Fruit fly (Drosophila melanogaster) whole organism, embryonic: Measurements from ENCODE around the gene Ldsdh1.

Source experiments
- Ada2b ChIP-seq: fragments of 200-800 bp; sonication (Bioruptor generic); IDR thresholded peaks from 2 replicates; pipeline ENCODE4 v1.3.6; 2022; ENCODE audit warnings: missing biosample characterization, missing genetic modification characterization
- Adf1 ChIP-seq: fragments of 200-800 bp; sonication (Bioruptor generic); IDR thresholded peaks from 2 replicates; pipeline ENCODE4 v1.3.6; 2022; ENCODE audit warnings: missing biosample characterization, missing genetic modification characterization
- Aef1 ChIP-seq: fragments of 200-800 bp; sonication (Bioruptor generic); IDR thresholded peaks from 3 replicates; pipeline ENCODE4 v1.3.6; 2022; ENCODE audit warnings: missing biosample characterization, missing genetic modification characterization
- C15 ChIP-seq: fragments of 200-800 bp; sonication (Bioruptor generic); IDR thresholded peaks from 3 replicates; pipeline ENCODE4 v1.3.6; 2022; ENCODE audit warnings: missing biosample characterization, missing genetic modification characterization
- CG10147 ChIP-seq: fragments of 200-800 bp; sonication (Bioruptor generic); optimal IDR thresholded peaks from 2 replicates; lab custom pipeline; 2019; ENCODE audit warnings: missing biosample characterization, mild to moderate bottlenecking, missing genetic modification characterization, moderate library complexity
- CG10209 ChIP-seq: fragments of 200-800 bp; sonication (Bioruptor generic); optimal IDR thresholded peaks from 3 replicates; lab custom pipeline; 2017; ENCODE audit warnings: missing biosample characterization, mild to moderate bottlenecking, missing genetic modification characterization, missing genetic modification reagents
- CG10321 ChIP-seq: fragments of 200-800 bp; sonication (Bioruptor generic); IDR thresholded peaks from 2 replicates; pipeline ENCODE4 v1.3.6; 2022; ENCODE audit warnings: missing biosample characterization, missing genetic modification characterization
- CG12155 ChIP-seq: fragments of 200-800 bp; sonication (Bioruptor generic); optimal IDR thresholded peaks from 3 replicates; lab custom pipeline; 2016; ENCODE audit warnings: missing biosample characterization, missing genetic modification characterization
- CG13287 ChIP-seq: fragments of 200-800 bp; sonication (Bioruptor generic); IDR thresholded peaks from 2 replicates; pipeline ENCODE4 v1.3.6; 2022; ENCODE audit warnings: missing biosample characterization, missing genetic modification characterization; ENCODE audit not compliant: partially characterized antibody
- CG14710 ChIP-seq: fragments of 200-800 bp; sonication (Bioruptor generic); optimal IDR thresholded peaks from 3 replicates; lab custom pipeline; 2019; ENCODE audit warnings: missing biosample characterization, mild to moderate bottlenecking, missing genetic modification characterization, moderate library complexity
- CG15011 ChIP-seq: fragments of 200-800 bp; sonication (Bioruptor generic); optimal IDR thresholded peaks from 3 replicates; lab custom pipeline; 2018; ENCODE audit warnings: missing biosample characterization, mild to moderate bottlenecking, missing genetic modification characterization
- CG15269 ChIP-seq: fragments of 200-800 bp; sonication (Bioruptor generic); optimal IDR thresholded peaks from 2 replicates; lab custom pipeline; 2018; ENCODE audit warnings: missing biosample characterization, mild to moderate bottlenecking, missing genetic modification characterization, moderate library complexity
- CG15514 ChIP-seq: fragments of 200-800 bp; sonication (Bioruptor generic); optimal IDR thresholded peaks from 3 replicates; lab custom pipeline; 2017; ENCODE audit warnings: missing biosample characterization, missing genetic modification characterization, mild to moderate bottlenecking, moderate library complexity, missing genetic modification reagents
- CG2120 ChIP-seq: fragments of 200-800 bp; sonication (Bioruptor generic); optimal IDR thresholded peaks from 3 replicates; lab custom pipeline; 2016; ENCODE audit warnings: missing biosample characterization, missing genetic modification characterization
- CG6272 ChIP-seq: fragments of 200-800 bp; sonication (Bioruptor generic); IDR thresholded peaks from 2 replicates; pipeline ENCODE4 v1.3.6; 2022; ENCODE audit warnings: missing biosample characterization, missing genetic modification characterization
- CG7745 ChIP-seq: fragments of 200-800 bp; sonication (Bioruptor generic); optimal IDR thresholded peaks from 2 replicates; lab custom pipeline; 2018; ENCODE audit warnings: missing biosample characterization, mild to moderate bottlenecking, missing genetic modification characterization, moderate library complexity
- Fer2 ChIP-seq: fragments of 200-800 bp; sonication (Bioruptor generic); optimal IDR thresholded peaks from 2 replicates; lab custom pipeline; 2018; ENCODE audit warnings: missing biosample characterization, mild to moderate bottlenecking, missing genetic modification characterization, moderate library complexity
- MBD-R2 ChIP-seq: fragments of 200-800 bp; sonication (Bioruptor generic); IDR thresholded peaks from 2 replicates; pipeline ENCODE4 v1.3.6; 2022; ENCODE audit warnings: missing biosample characterization, missing genetic modification characterization
- NFAT ChIP-seq: fragments of 200-800 bp; sonication (Bioruptor generic); IDR thresholded peaks from 2 replicates; pipeline ENCODE4 v1.3.6; 2022; ENCODE audit warnings: missing biosample characterization, missing genetic modification characterization
- Nf-YC ChIP-seq: fragments of 200-800 bp; optimal IDR thresholded peaks from 3 replicates; lab custom pipeline; 2019; ENCODE audit warnings: missing biosample characterization, mild to moderate bottlenecking, missing genetic modification characterization, moderate library complexity
- Oaz ChIP-seq: fragments of 200-800 bp; sonication (Bioruptor generic); IDR thresholded peaks from 2 replicates; pipeline ENCODE4 v1.3.6; 2022; ENCODE audit warnings: missing biosample characterization, missing genetic modification characterization
- Ptx1 ChIP-seq: fragments of 200-800 bp; sonication (Bioruptor generic); IDR thresholded peaks from 2 replicates; pipeline ENCODE4 v1.3.6; 2022; ENCODE audit warnings: missing biosample characterization, missing genetic modification characterization
- Rx ChIP-seq: fragments of 200-800 bp; sonication (Bioruptor generic); IDR thresholded peaks from 2 replicates; pipeline ENCODE4 v1.3.6; 2022; ENCODE audit warnings: missing biosample characterization, missing genetic modification characterization
- Side ChIP-seq: fragments of 200-800 bp; sonication (Bioruptor generic); optimal IDR thresholded peaks from 2 replicates; lab custom pipeline; 2016; ENCODE audit warnings: missing biosample characterization, missing genetic modification characterization
- Trl ChIP-seq, 3 experiments: fragments of >200 bp in 2 of 3; fragments of 200-800 bp in 1 of 3; sonication (Bioruptor generic) in 1 of 3; optimal IDR thresholded peaks; 2 replicates in 1 of 3; 3 replicates in 2 of 3; lab custom pipeline; 2016 to 2017; ENCODE audit warnings: missing biosample characterization in 1 of 3, missing genetic modification characterization in 1 of 3
- Xbp1 ChIP-seq: fragments of 200-800 bp; sonication (Bioruptor generic); optimal IDR thresholded peaks from 3 replicates; lab custom pipeline; 2016; ENCODE audit warnings: missing biosample characterization, mild to moderate bottlenecking, missing genetic modification characterization
- Xrp1 ChIP-seq: fragments of 200-800 bp; sonication (Bioruptor generic); IDR thresholded peaks from 2 replicates; pipeline ENCODE4 v1.3.6; 2022; ENCODE audit warnings: missing biosample characterization, missing genetic modification characterization
- bbx ChIP-seq: fragments of 200-800 bp; sonication (Bioruptor generic); IDR thresholded peaks from 2 replicates; pipeline ENCODE4 v1.3.6; 2022; ENCODE audit warnings: missing biosample characterization, missing genetic modification characterization; ENCODE audit not compliant: partially characterized antibody
- bsh ChIP-seq, 2 experiments: fragments of 200-800 bp; sonication (Bioruptor generic); optimal IDR thresholded peaks; 2 replicates each; lab custom pipeline; 2017 to 2018; ENCODE audit warnings: mild to moderate bottlenecking in 2 of 2, missing biosample characterization in 2 of 2, missing genetic modification characterization in 2 of 2, moderate library complexity in 1 of 2
- caup ChIP-seq: fragments of 200-800 bp; sonication (Bioruptor generic); optimal IDR thresholded peaks from 3 replicates; lab custom pipeline; 2017; ENCODE audit warnings: missing biosample characterization, mild to moderate bottlenecking, missing genetic modification characterization, moderate library complexity; ENCODE audit not compliant: severe bottlenecking
- cwo ChIP-seq: fragments of 200-800 bp; sonication (Bioruptor generic); optimal IDR thresholded peaks from 3 replicates; lab custom pipeline; 2017; ENCODE audit warnings: missing biosample characterization, missing genetic modification characterization, mild to moderate bottlenecking, moderate library complexity, missing genetic modification reagents
- dpn ChIP-seq, 2 experiments: fragments of 200-800 bp; sonication (Bioruptor generic); optimal IDR thresholded peaks; 3 replicates each; lab custom pipeline; 2016; ENCODE audit warnings: missing biosample characterization in 2 of 2, missing genetic modification characterization in 2 of 2
- gem ChIP-seq: fragments of 200-800 bp; sonication (Bioruptor generic); optimal IDR thresholded peaks from 2 replicates; lab custom pipeline; 2019; ENCODE audit warnings: missing biosample characterization, mild to moderate bottlenecking, missing genetic modification characterization, moderate library complexity
- gro ChIP-seq: fragments of 200-800 bp; sonication (Bioruptor generic); optimal IDR thresholded peaks from 2 replicates; lab custom pipeline; 2016; ENCODE audit warnings: missing biosample characterization, missing genetic modification characterization
- gsb ChIP-seq: fragments of 200-800 bp; sonication (Bioruptor generic); IDR thresholded peaks from 2 replicates; pipeline ENCODE4 v1.3.6; 2022; ENCODE audit warnings: missing biosample characterization, missing genetic modification characterization
- h ChIP-seq: fragments of >200 bp; optimal IDR thresholded peaks from 2 replicates; lab custom pipeline; 2017
- lilli ChIP-seq: fragments of 200-800 bp; sonication (Bioruptor generic); optimal IDR thresholded peaks from 3 replicates; lab custom pipeline; 2016; ENCODE audit warnings: missing biosample characterization, missing genetic modification characterization
- phol ChIP-seq: fragments of 200-800 bp; sonication (Bioruptor generic); optimal IDR thresholded peaks from 3 replicates; lab custom pipeline; 2018; ENCODE audit warnings: missing biosample characterization, mild to moderate bottlenecking, missing genetic modification characterization, moderate library complexity
- ro ChIP-seq: fragments of 200-800 bp; sonication (Bioruptor generic); IDR thresholded peaks from 2 replicates; pipeline ENCODE4 v1.3.6; 2022; ENCODE audit warnings: missing biosample characterization, missing genetic modification characterization
- row ChIP-seq: fragments of 200-800 bp; sonication (Bioruptor generic); IDR thresholded peaks from 3 replicates; pipeline ENCODE4 v1.3.6; 2022; ENCODE audit warnings: missing biosample characterization, missing genetic modification characterization
- salm ChIP-seq: fragments of 200-800 bp; sonication (Bioruptor generic); optimal IDR thresholded peaks from 2 replicates; lab custom pipeline; 2018; ENCODE audit warnings: missing biosample characterization, mild to moderate bottlenecking, missing genetic modification characterization
- sc ChIP-seq, 3 experiments: fragments of >200 bp in 2 of 3; fragments of 200-800 bp in 1 of 3; sonication (Bioruptor generic) in 1 of 3; optimal IDR thresholded peaks; 2 replicates in 2 of 3; 3 replicates in 1 of 3; lab custom pipeline; 2017; ENCODE audit warnings: mild to moderate bottlenecking in 1 of 3, missing biosample characterization in 1 of 3, missing genetic modification characterization in 1 of 3, missing genetic modification reagents in 1 of 3
- sens ChIP-seq: fragments of 200-800 bp; sonication (Bioruptor generic); peaks from one replicate; lab custom pipeline; 2016; ENCODE audit warnings: missing biosample characterization, missing genetic modification characterization
- sima ChIP-seq: fragments of 200-800 bp; sonication (Bioruptor generic); optimal IDR thresholded peaks from 2 replicates; lab custom pipeline; 2016; ENCODE audit warnings: missing biosample characterization, missing genetic modification characterization
- stc ChIP-seq: fragments of 200-800 bp; sonication (Bioruptor generic); IDR thresholded peaks from 2 replicates; pipeline ENCODE4 v1.3.6; 2022; ENCODE audit warnings: missing biosample characterization, missing genetic modification characterization
- tgo ChIP-seq: fragments of 200-800 bp; sonication (Bioruptor generic); IDR thresholded peaks from 3 replicates; pipeline ENCODE4 v1.3.6; 2022; ENCODE audit warnings: missing biosample characterization, missing genetic modification characterization
- trh ChIP-seq: fragments of 200-800 bp; sonication (Bioruptor generic); optimal IDR thresholded peaks from 2 replicates; lab custom pipeline; 2016; ENCODE audit warnings: missing biosample characterization, missing genetic modification characterization
- unpg ChIP-seq: fragments of 200-800 bp; sonication (Bioruptor generic); optimal IDR thresholded peaks from 3 replicates; lab custom pipeline; 2018; ENCODE audit warnings: missing biosample characterization, mild to moderate bottlenecking, missing genetic modification characterization, moderate library complexity
- wdn ChIP-seq: fragments of 200-800 bp; sonication (Bioruptor generic); IDR thresholded peaks from 2 replicates; pipeline ENCODE4 v1.3.6; 2022; ENCODE audit warnings: missing biosample characterization, missing genetic modification characterization
- zfh2 ChIP-seq: fragments of 200-800 bp; sonication (Bioruptor generic); optimal IDR thresholded peaks from 2 replicates; lab custom pipeline; 2016; ENCODE audit warnings: missing biosample characterization, missing genetic modification characterization

Ldsdh1 gene

DNA sequence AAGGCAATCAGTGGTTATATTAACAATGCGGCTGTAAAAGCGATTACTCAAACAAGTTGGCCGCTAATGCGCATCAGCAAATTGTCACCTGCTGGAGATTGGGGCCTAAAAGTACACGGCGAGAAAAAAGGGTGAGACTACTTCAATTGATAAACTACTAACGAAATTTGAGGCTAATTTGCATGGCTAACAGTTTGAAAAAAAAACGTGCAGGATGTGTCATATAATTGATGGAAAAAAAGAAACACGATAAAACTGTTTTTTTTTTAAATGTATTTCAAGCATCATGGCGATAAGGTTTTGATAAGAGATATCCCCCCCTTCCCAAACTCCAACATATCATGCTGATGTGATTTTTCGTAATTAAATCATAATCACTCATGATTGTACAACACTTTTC is 31.3 kb upstream of the Ldsdh1 start (continued):
- TF ChIP-seq CG6272, result no peak
- TF ChIP-seq Rx (GFP tag; lab: Robert Waterston, UW), result no peak
- TF ChIP-seq Side (GFP tag; lab: Kevin White, UChicago), result peak; percentile 8
- 0 out of 2 replicates have a peak, but pooled peaks have one; percentile 3 for TF ChIP-seq NFAT (GFP tag; lab: Robert Waterston, UW)
- no peak for TF ChIP-seq Fer2
- peak; percentile 7 to 52 for TF ChIP-seq dpn (GFP tag; optimal IDR thresholded peaks at IDR 0.05; lab: Kevin White, UChicago)
- 0 out of 3 replicates have a peak, but pooled peaks have one; percentile 13 for TF ChIP-seq C15
- TF ChIP-seq gem (tag; lab: Kevin White, UChicago), result peak; percentile 55
- peak; percentile 17 for TF ChIP-seq CG15514 (GFP tag; lab: Kevin White, UChicago)
- peak; percentile 30 for TF ChIP-seq unpg (GFP tag; lab: Kevin White, UChicago)
- peak; percentile 45 for TF ChIP-seq CG15269 (tag; lab: Kevin White, UChicago)
- TF ChIP-seq gsb (GFP tag; lab: Robert Waterston, UW), result 0 out of 2 replicates have a peak, but pooled peaks have one; percentile 39
- TF ChIP-seq lilli, result peak; percentile 51
- no peak for TF ChIP-seq sc (optimal IDR thresholded peaks at IDR 0.05; lab: Kevin White, UChicago)
- no peak for TF ChIP-seq sc (GFP tag; optimal IDR thresholded peaks at IDR 0.05; lab: Kevin White, UChicago)
- no peak for TF ChIP-seq CG12155 (GFP tag; lab: Kevin White, UChicago)
- TF ChIP-seq bsh (GFP tag; optimal IDR thresholded peaks at IDR 0.05; lab: Kevin White, UChicago), result no peak
- no peak for TF ChIP-seq salm (tag; lab: Kevin White, UChicago)
- no peak for TF ChIP-seq CG14710 (tag; lab: Kevin White, UChicago)
- no peak for TF ChIP-seq h (lab: Kevin White, UChicago)
- peak; percentile 11; the same call in 1 of the 2 replicates for TF ChIP-seq Adf1
- no peak for TF ChIP-seq sima
- peak; percentile 34 for TF ChIP-seq Xbp1 (GFP tag; lab: Kevin White, UChicago)
- no peak for TF ChIP-seq Trl (optimal IDR thresholded peaks at IDR 0.05; lab: Kevin White, UChicago)
- peak; percentile 5 for TF ChIP-seq Trl (GFP tag; optimal IDR thresholded peaks at IDR 0.05; lab: Kevin White, UChicago)
- TF ChIP-seq Oaz (GFP tag; lab: Robert Waterston, UW), result 0 out of 2 replicates have a peak, but pooled peaks have one; percentile 31
- peak; percentile 35 for TF ChIP-seq CG10209
- TF ChIP-seq caup (GFP tag; lab: Kevin White, UChicago), result peak; percentile 46
- no peak for TF ChIP-seq trh (GFP tag; lab: Kevin White, UChicago)
- peak; percentile 29; the same call in 1 of the 2 replicates for TF ChIP-seq MBD-R2 (GFP tag; lab: Robert Waterston, UW)
- peak; percentile 47 for TF ChIP-seq sens (GFP tag; lab: Kevin White, UChicago)
- no peak for TF ChIP-seq CG10321 (GFP tag; lab: Robert Waterston, UW)
- peak; percentile 46; the same call in 1 of the 2 replicates for TF ChIP-seq Ptx1 (GFP tag; lab: Robert Waterston, UW)
- no peak for TF ChIP-seq CG7745 (tag; lab: Kevin White, UChicago)
- no peak for TF ChIP-seq CG10147 (GFP tag; lab: Kevin White, UChicago)
- no peak for TF ChIP-seq bbx
- TF ChIP-seq stc (GFP tag; lab: Robert Waterston, UW), result 0 out of 2 replicates have a peak, but pooled peaks have one; percentile 12
- TF ChIP-seq Xrp1 (GFP tag; lab: Robert Waterston, UW), result no peak
- peak; percentile 66 for TF ChIP-seq row (GFP tag; lab: Robert Waterston, UW)
- TF ChIP-seq phol (tag; lab: Kevin White, UChicago), result no peak
- no peak for TF ChIP-seq ro (GFP tag; lab: Robert Waterston, UW)
- peak; percentile 38; the same call in 1 of the 3 replicates for TF ChIP-seq tgo (GFP tag; lab: Robert Waterston, UW)
- TF ChIP-seq cwo (GFP tag; lab: Kevin White, UChicago), result peak; percentile 51
- TF ChIP-seq Ada2b (GFP tag; lab: Robert Waterston, UW), result peak; percentile 16; the same call in 1 of the 2 replicates
- no peak for TF ChIP-seq Nf-YC (tag; lab: Kevin White, UChicago)
- peak; percentile 3 for TF ChIP-seq zfh2 (GFP tag; lab: Kevin White, UChicago)
- peak; percentile 11 for TF ChIP-seq CG15011 (GFP tag; lab: Kevin White, UChicago)
- peak; percentile 55 for TF ChIP-seq CG2120 (GFP tag; lab: Kevin White, UChicago)
- TF ChIP-seq wdn (GFP tag; lab: Robert Waterston, UW), result 0 out of 2 replicates have a peak, but pooled peaks have one; percentile 22
- TF ChIP-seq Aef1, result peak; percentile 41; the same call in 1 of the 3 replicates
- peak; percentile 31 for TF ChIP-seq gro (GFP tag; lab: Kevin White, UChicago)
- no peak for TF ChIP-seq CG13287 (GFP tag; lab: Robert Waterston, UW)
